Fruit fly (Drosophila melanogaster): ENCODE results near the gene CG4558.

DNA sequence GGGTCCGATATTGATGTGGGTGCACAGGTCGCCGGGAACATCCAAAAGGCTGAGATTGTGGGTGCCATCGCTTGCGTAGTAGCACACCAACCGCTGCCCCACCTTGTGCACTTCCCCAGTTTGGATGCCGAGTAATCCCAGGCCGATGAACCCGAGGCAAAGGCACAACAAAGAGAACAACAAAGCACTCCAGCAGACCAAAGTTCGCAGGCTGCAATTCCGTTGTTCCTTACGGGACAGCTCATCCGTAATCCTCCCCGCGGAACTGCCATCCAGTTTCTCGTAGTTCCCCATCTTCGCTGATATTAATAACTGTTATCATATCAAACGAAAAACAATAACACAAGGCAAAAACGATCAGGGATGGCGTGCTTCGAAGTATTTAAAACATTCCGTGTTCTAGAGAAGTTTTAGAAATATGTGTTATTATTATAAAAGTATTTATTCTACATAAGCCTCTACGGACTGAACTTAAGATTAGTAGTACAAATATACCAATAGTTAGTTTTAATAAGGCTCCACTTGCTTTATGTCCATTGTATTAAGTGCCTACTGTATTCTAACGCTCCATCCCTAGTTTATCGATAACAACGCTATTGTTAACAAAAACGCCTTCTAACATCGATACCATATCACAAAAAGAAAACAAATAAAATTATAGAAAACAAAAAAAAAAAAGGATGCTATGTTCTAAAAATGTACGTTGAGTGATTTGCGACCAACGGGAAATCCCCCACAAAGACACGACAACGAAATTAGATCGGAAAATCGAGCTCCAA is at the start of gene CG4558, which contains the start of gene Cht11:
- TF ChIP-seq eg (GFP tag; IDR thresholded peaks at IDR 0.05) (peak; percentile 90), CG34406 (GFP tag; optimal IDR thresholded peaks at IDR 0.05) (peak; percentile 82), CG32006 (GFP tag; optimal IDR thresholded peaks at IDR 0.05) (peak; percentile 83), Hr4 (GFP tag; optimal IDR thresholded peaks at IDR 0.05) (peak; percentile 81), net (GFP tag; optimal IDR thresholded peaks at IDR 0.05) (peak; percentile 83), Eip78C (GFP tag) (peak; percentile 95), Blimp-1 (GFP tag; optimal IDR thresholded peaks at IDR 0.05) (peak; percentile 39), vri (GFP tag; optimal IDR thresholded peaks at IDR 0.05) (peak; percentile 80), CG8119 (GFP tag; IDR thresholded peaks at IDR 0.05) (peak; percentile 82), CG15336 (GFP tag; IDR thresholded peaks at IDR 0.05) (peak; percentile 79; the same call in 1 of the 2 replicates), salr (GFP tag; optimal IDR thresholded peaks at IDR 0.05) (peak; percentile 53 to 81), CG9139 (GFP tag; optimal IDR thresholded peaks at IDR 0.05) (peak; percentile 60), CG11902 (GFP tag; optimal IDR thresholded peaks at IDR 0.05) (peak; percentile 66), CG3919 (GFP tag; optimal IDR thresholded peaks at IDR 0.05) (peak; percentile 82)

All from whole organism, prepupa.